Worm (Caenorhabditis elegans): Measurements from ENCODE around the gene D2096.13.
"Not testable (repeated sequence)": the region's sequence is repeated elsewhere in the genome, so short reads cannot be mapped to it uniquely, and the experiment has no call there.

The D2096.13 gene

ce11 chrIV:8358492-8358891 is at the start of gene D2096.13:
D2096.13 (minus strand) TSS chrIV:8358592.
- TF ChIP-seq scrt-1 (GFP tag; IDR thresholded peaks at IDR 0.05), result no peak
- TF ChIP-seq aly-1 (tag; optimal IDR thresholded peaks at IDR 0.05), result no peak
- no peak for TF ChIP-seq B0310.2 (tag; optimal IDR thresholded peaks at IDR 0.05)
- no peak for TF ChIP-seq hnd-1 (tag; optimal IDR thresholded peaks at IDR 0.05)
- no peak for TF ChIP-seq ets-7 (tag; optimal IDR thresholded peaks at IDR 0.05)
- no peak for TF ChIP-seq sea-1 (GFP tag; conservative IDR thresholded peaks at IDR 0.05)
- TF ChIP-seq hmg-4 (GFP tag; optimal IDR thresholded peaks at IDR 0.05), result no peak

ce11 chrIV:8397814-8398213 is 39.4 kb upstream of the D2096.13 start:
- no peak for TF ChIP-seq aly-1 (tag; optimal IDR thresholded peaks at IDR 0.05)
- no peak for TF ChIP-seq ceh-36 (tag; optimal IDR thresholded peaks at IDR 0.05)
- no peak for TF ChIP-seq ceh-13 (GFP tag; optimal IDR thresholded peaks at IDR 0.05)
- no peak for TF ChIP-seq tbx-11 (GFP tag; IDR thresholded peaks at IDR 0.05)
- TF ChIP-seq scrt-1 (GFP tag; IDR thresholded peaks at IDR 0.05), result no peak
- no peak for TF ChIP-seq ama-1 (optimal IDR thresholded peaks at IDR 0.05)
- no peak for TF ChIP-seq sea-1 (GFP tag; conservative IDR thresholded peaks at IDR 0.05)
- no peak for TF ChIP-seq tra-4 (tag; optimal IDR thresholded peaks at IDR 0.05)
- no peak for TF ChIP-seq flt-1 (GFP tag; IDR thresholded peaks at IDR 0.05)
- TF ChIP-seq hnd-1 (tag; optimal IDR thresholded peaks at IDR 0.05), result no peak
- no peak for TF ChIP-seq F13C5.2 (tag; optimal IDR thresholded peaks at IDR 0.05)
- TF ChIP-seq hmbx-1 (tag; optimal IDR thresholded peaks at IDR 0.05), result no peak
- no peak for TF ChIP-seq ets-7 (tag; optimal IDR thresholded peaks at IDR 0.05)
- no peak for TF ChIP-seq hmg-4 (GFP tag; optimal IDR thresholded peaks at IDR 0.05)
- TF ChIP-seq tbx-37 (GFP tag; conservative IDR thresholded peaks at IDR 0.05), result no peak
- TF ChIP-seq pes-1 (GFP tag; IDR thresholded peaks at IDR 0.05), result no peak
- TF ChIP-seq B0310.2 (tag; optimal IDR thresholded peaks at IDR 0.05), result no peak

- TF ChIP-seq tbx-11 (GFP tag; IDR thresholded peaks at IDR 0.05) (no peak), B0310.2 (tag; optimal IDR thresholded peaks at IDR 0.05) (no peak), ceh-36 (tag; optimal IDR thresholded peaks at IDR 0.05) (no peak), hmg-4 (GFP tag; optimal IDR thresholded peaks at IDR 0.05) (no peak), hnd-1 (tag; optimal IDR thresholded peaks at IDR 0.05) (no peak), ets-7 (tag; optimal IDR thresholded peaks at IDR 0.05) (no peak), pes-1 (GFP tag; IDR thresholded peaks at IDR 0.05) (no peak), tra-4 (tag; optimal IDR thresholded peaks at IDR 0.05) (no peak), hmbx-1 (tag; optimal IDR thresholded peaks at IDR 0.05) (no peak), ceh-13 (GFP tag; optimal IDR thresholded peaks at IDR 0.05) (no peak), tbx-37 (GFP tag; conservative IDR thresholded peaks at IDR 0.05) (no peak)
These were observed 38.0 kb upstream of the D2096.13 start, which contains the start of gene timm-17B.2 for ce11 chrIV:8396348-8396747. timm-17B.2 (plus strand) TSS chrIV:8396648.

ce11 chrIV:8394105-8394504 is 35.7 kb upstream of the D2096.13 start, which contains the start of gene D2096.11:
D2096.11 (minus strand) TSS chrIV:8394205.
- TF ChIP-seq hnd-1 (tag; optimal IDR thresholded peaks at IDR 0.05), result no peak
- no peak for TF ChIP-seq hmg-4 (GFP tag; optimal IDR thresholded peaks at IDR 0.05)
- no peak for TF ChIP-seq pes-1 (GFP tag; IDR thresholded peaks at IDR 0.05)
- no peak for TF ChIP-seq aly-1 (tag; optimal IDR thresholded peaks at IDR 0.05)
- no peak for TF ChIP-seq tbx-37 (GFP tag; conservative IDR thresholded peaks at IDR 0.05)
- TF ChIP-seq ceh-13 (GFP tag; optimal IDR thresholded peaks at IDR 0.05), result no peak
- no peak for TF ChIP-seq F13C5.2 (tag; optimal IDR thresholded peaks at IDR 0.05)
- TF ChIP-seq ama-1 (optimal IDR thresholded peaks at IDR 0.05), result no peak
- no peak for TF ChIP-seq tbx-11 (GFP tag; IDR thresholded peaks at IDR 0.05)
- TF ChIP-seq scrt-1 (GFP tag; IDR thresholded peaks at IDR 0.05), result no peak
- no peak for TF ChIP-seq ceh-36 (tag; optimal IDR thresholded peaks at IDR 0.05)
- TF ChIP-seq ets-7 (tag; optimal IDR thresholded peaks at IDR 0.05), result no peak
- TF ChIP-seq B0310.2 (tag; optimal IDR thresholded peaks at IDR 0.05), result no peak
- no peak for TF ChIP-seq sea-1 (GFP tag; conservative IDR thresholded peaks at IDR 0.05)
- no peak for TF ChIP-seq hmbx-1 (tag; optimal IDR thresholded peaks at IDR 0.05)
- TF ChIP-seq flt-1 (GFP tag; IDR thresholded peaks at IDR 0.05), result no peak
- TF ChIP-seq tra-4 (tag; optimal IDR thresholded peaks at IDR 0.05), result no peak

ce11 chrIV:8389139-8389538 is 30.7 kb upstream of the D2096.13 start, which contains the start of gene D2096.10:
D2096.10 (minus strand) TSS chrIV:8389239.
- TF ChIP-seq sea-1 (GFP tag; conservative IDR thresholded peaks at IDR 0.05); F13C5.2 (tag; optimal IDR thresholded peaks at IDR 0.05); ceh-36 (tag; optimal IDR thresholded peaks at IDR 0.05): not testable (repeated sequence)

- TF ChIP-seq ets-7 (tag; optimal IDR thresholded peaks at IDR 0.05) (no peak), tra-4 (tag; optimal IDR thresholded peaks at IDR 0.05) (no peak), F13C5.2 (tag; optimal IDR thresholded peaks at IDR 0.05) (no peak), pes-1 (GFP tag; IDR thresholded peaks at IDR 0.05) (no peak), tbx-11 (GFP tag; IDR thresholded peaks at IDR 0.05) (no peak), sea-1 (GFP tag; conservative IDR thresholded peaks at IDR 0.05) (no peak), scrt-1 (GFP tag; IDR thresholded peaks at IDR 0.05) (no peak), flt-1 (GFP tag; IDR thresholded peaks at IDR 0.05) (no peak), ceh-36 (tag; optimal IDR thresholded peaks at IDR 0.05) (no peak), B0310.2 (tag; optimal IDR thresholded peaks at IDR 0.05) (no peak), hmg-4 (GFP tag; optimal IDR thresholded peaks at IDR 0.05) (no peak), hnd-1 (tag; optimal IDR thresholded peaks at IDR 0.05) (no peak)
These were observed 27.3 kb upstream of the D2096.13 start for ce11 chrIV:8385662-8386061.

ce11 chrIV:8384737-8385136 is 26.3 kb upstream of the D2096.13 start:
- no peak for TF ChIP-seq ceh-36 (tag; optimal IDR thresholded peaks at IDR 0.05)

ce11 chrIV:8382695-8383094 is 24.3 kb upstream of the D2096.13 start, which contains the start of gene D2096.9:
D2096.9 (minus strand) TSS chrIV:8382795.
- TF ChIP-seq F13C5.2 (tag; optimal IDR thresholded peaks at IDR 0.05) (no peak), ets-7 (tag; optimal IDR thresholded peaks at IDR 0.05) (no peak)
